Worm (Caenorhabditis elegans): ENCODE data around the gene C34D10.1.

ce11 chrX:7992102-7992501 is 37.2 kb upstream of the C34D10.1 start:
- TF ChIP-seq W03F9.2 (tag; optimal IDR thresholded peaks at IDR 0.05) (no peak), dao-5 (tag; optimal IDR thresholded peaks at IDR 0.05) (no peak)
